Worm (Caenorhabditis elegans) whole organism, early embryonic: ENCODE data around the gene C07G1.15.

Experiments used
- B0310.2 ChIP-seq: sonication (generic microtip); optimal IDR thresholded peaks from 2 replicates; lab custom pipeline; 2016; ENCODE audit warnings: mild to moderate bottlenecking, missing genetic modification characterization, missing compliant biosample characterization
- aly-1 ChIP-seq: sonication (generic microtip); optimal IDR thresholded peaks from 2 replicates; lab custom pipeline; 2016; ENCODE audit warnings: missing genetic modification characterization, missing compliant biosample characterization
- ama-1 ChIP-seq: fragments of 150-350 bp; optimal IDR thresholded peaks from 2 replicates; lab custom pipeline; 2014
- ceh-13 ChIP-seq: fragments of 200-800 bp; sonication (Bioruptor generic); optimal IDR thresholded peaks from 2 replicates; lab custom pipeline; 2018; ENCODE audit warnings: mild to moderate bottlenecking, missing genetic modification characterization, missing compliant biosample characterization
- flt-1 ChIP-seq: fragments of 200-800 bp; sonication (Bioruptor generic); IDR thresholded peaks from 2 replicates; pipeline ENCODE4 v1.3.6; 2022; ENCODE audit warnings: missing genetic modification characterization, missing compliant biosample characterization
- scrt-1 ChIP-seq: fragments of 200-800 bp; sonication (Bioruptor generic); IDR thresholded peaks from 2 replicates; pipeline ENCODE4 v1.3.6; 2022; ENCODE audit warnings: missing genetic modification characterization, missing compliant biosample characterization

- TF ChIP-seq ama-1 (lab: Kevin White, UChicago) (no peak), flt-1 (GFP tag; lab: Robert Waterston, UW) (no peak), ceh-13 (GFP tag; lab: Kevin White, UChicago) (no peak), B0310.2 (tag; lab: Kevin White, UChicago) (no peak), aly-1 (tag; lab: Kevin White, UChicago) (no peak), scrt-1 (no peak)
These were observed 3.8 kb downstream of the C07G1.15 start for ce11 chrIV:8173610-8174009.
